Worm (Caenorhabditis elegans): ENCODE results near the gene nhr-133.

Gene nhr-133

DNA sequence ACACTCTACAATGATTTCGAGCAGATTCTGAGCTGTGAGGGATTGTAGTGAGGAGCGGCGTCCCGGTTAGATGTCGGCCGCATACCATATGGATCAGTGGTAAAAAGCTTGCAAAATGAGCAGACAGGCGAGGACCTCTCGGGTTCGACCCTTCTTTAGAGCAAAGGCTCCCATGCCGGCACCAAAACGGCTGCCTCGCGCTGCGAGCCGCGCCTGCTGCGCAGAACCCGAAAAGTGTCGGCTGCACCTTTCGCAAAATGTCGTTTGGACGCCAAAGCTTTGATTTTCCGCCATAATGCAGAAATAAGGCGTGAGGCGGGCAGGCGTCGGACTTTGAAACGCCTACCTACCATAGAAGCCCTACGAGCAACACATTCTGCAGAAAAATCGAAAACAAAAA, 21.5 kb downstream of the nhr-133 start:
- no peak for TF ChIP-seq ztf-1 (GFP tag; conservative IDR thresholded peaks at IDR 0.05)
- no peak for TF ChIP-seq nhr-11 (tag; optimal IDR thresholded peaks at IDR 0.05)
- TF ChIP-seq lin-13 (GFP tag; optimal IDR thresholded peaks at IDR 0.05): no peak
- TF ChIP-seq dmd-4 (tag; optimal IDR thresholded peaks at IDR 0.05): no peak
- TF ChIP-seq zag-1 (tag; optimal IDR thresholded peaks at IDR 0.05): no peak
- TF ChIP-seq sem-4 (tag; optimal IDR thresholded peaks at IDR 0.05): no peak
- no peak for TF ChIP-seq mdl-1 (tag; optimal IDR thresholded peaks at IDR 0.05)
- no peak for TF ChIP-seq blmp-1 (tag; optimal IDR thresholded peaks at IDR 0.05; ENCODE audit: insufficient read depth)
- TF ChIP-seq elt-1 (tag; optimal IDR thresholded peaks at IDR 0.05): no peak
- TF ChIP-seq peb-1 (tag; optimal IDR thresholded peaks at IDR 0.05): no peak
- TF ChIP-seq crh-2 (tag; optimal IDR thresholded peaks at IDR 0.05): no peak
- no peak for TF ChIP-seq R02D3.7 (tag; optimal IDR thresholded peaks at IDR 0.05)
- TF ChIP-seq ceh-16 (tag; optimal IDR thresholded peaks at IDR 0.05): no peak
- TF ChIP-seq nhr-6 (tag; optimal IDR thresholded peaks at IDR 0.05): no peak
- TF ChIP-seq elt-3 (tag; optimal IDR thresholded peaks at IDR 0.05): no peak
- TF ChIP-seq sma-3 (GFP tag; optimal IDR thresholded peaks at IDR 0.05): no peak
- TF ChIP-seq nhr-77 (tag; optimal IDR thresholded peaks at IDR 0.05): no peak
- no peak for TF ChIP-seq lin-11 (tag; optimal IDR thresholded peaks at IDR 0.05)
- TF ChIP-seq gmeb-1 (tag; optimal IDR thresholded peaks at IDR 0.05): no peak

DNA sequence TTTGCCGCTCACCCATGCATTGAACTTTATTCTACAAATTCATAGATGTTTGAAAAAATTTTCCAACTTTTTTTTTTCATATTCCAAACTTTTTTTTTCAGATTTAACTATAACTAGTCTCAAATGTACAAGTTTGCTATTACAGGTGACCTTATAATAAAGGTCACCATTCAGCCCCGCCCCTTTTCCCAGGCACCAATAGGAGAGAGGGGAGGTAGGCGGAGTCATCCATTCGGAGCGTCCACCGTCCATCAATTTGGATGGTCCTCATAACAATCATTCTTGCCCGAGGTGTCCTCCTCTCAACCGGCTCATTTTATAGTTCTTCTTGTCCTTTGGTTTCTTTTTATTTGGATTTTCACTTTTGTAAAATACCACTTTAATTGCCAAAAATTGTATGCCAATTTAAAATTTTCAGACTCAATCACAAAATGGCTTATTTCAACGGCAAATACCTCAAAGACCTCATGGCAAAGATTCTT, 24.0 kb downstream of the nhr-133 start, which contains the start of gene Y5H2B.3:
Gene Y5H2B.3 (plus strand): TSS at position 432 of the 482 bp plus-strand sequence.
- TF ChIP-seq sem-4 (tag; optimal IDR thresholded peaks at IDR 0.05) (no peak), nhr-21 (tag; optimal IDR thresholded peaks at IDR 0.05) (no peak)

DNA sequence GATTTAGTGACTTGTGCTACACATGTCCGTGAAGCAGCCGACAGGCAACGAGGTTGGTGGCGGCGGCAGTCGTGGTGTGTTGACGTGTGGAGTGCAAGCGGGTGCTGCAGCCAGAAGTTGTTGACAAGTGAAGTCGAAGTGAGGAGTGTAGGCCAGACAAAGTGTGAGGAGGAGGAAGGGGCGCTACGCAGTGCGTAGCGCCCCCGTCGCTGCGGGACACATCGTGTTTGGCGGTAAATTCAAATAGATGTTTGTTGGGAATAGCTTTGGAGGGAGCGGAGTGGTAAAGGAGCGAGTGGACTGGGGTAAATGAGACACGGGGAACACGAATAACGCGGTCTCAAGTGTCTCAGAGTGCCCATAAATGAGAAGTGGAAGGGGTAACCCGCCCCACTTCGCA, 26.4 kb downstream of the nhr-133 start:
- TF ChIP-seq dmd-4 (tag; optimal IDR thresholded peaks at IDR 0.05) (no peak), nhr-237 (tag; optimal IDR thresholded peaks at IDR 0.05) (no peak), nhr-23 (tag; optimal IDR thresholded peaks at IDR 0.05) (no peak), sma-9 (GFP tag; optimal IDR thresholded peaks at IDR 0.05) (no peak), sma-9 (tag; optimal IDR thresholded peaks at IDR 0.05) (no peak), nhr-10 (tag; optimal IDR thresholded peaks at IDR 0.05) (no peak), egl-27 (tag; optimal IDR thresholded peaks at IDR 0.05) (no peak), unc-39 (tag; optimal IDR thresholded peaks at IDR 0.05) (no peak)

DNA sequence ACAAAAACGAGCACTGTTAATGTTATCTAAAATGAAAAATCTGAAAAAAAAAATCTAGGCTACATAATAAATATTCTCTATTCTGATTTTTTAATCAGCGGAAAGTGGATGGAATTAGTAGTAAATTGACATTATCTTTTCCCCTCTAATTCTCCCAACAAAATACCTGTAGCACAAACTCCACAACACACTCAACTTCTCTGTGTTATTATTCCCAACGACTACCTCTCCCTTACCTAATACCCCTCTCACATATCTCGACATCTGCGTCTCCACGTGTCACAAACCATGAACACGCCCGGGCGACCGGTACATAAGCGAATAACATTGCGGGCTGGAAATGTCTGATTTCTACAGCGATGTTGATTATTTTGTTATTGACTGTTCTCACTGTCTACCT, 28.8 kb downstream of the nhr-133 start, which contains the start of gene cyp-33C2:
Gene cyp-33C2 (plus strand): TSS at position 327 of the 400 bp plus-strand sequence.
- TF ChIP-seq crh-2 (tag; optimal IDR thresholded peaks at IDR 0.05) (no peak), blmp-1 (tag; optimal IDR thresholded peaks at IDR 0.05; ENCODE audit: insufficient read depth) (no peak)

DNA sequence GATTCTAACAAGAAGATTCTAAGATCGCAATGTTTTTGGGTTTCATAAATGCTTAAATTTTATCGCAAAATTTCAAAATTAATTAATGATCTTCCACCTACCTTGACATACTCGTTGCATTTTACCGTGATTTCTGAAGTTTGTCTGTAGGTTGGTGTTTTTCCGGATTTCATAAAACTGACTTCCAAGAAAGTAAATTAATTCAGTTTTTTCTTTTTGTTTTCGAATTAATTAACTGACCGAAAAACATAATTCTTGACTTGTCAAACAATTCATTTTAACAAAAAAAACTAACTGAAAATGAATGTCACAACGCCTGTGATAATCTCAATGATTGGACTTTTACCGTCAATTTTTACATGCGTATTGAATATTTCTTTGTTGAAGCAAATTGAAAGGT, 30.2 kb downstream of the nhr-133 start, which contains the start of gene srbc-16:
Gene srbc-16 (plus strand): TSS at position 301 of the 400 bp plus-strand sequence.
- TF ChIP-seq lin-11 (tag; optimal IDR thresholded peaks at IDR 0.05) (no peak), nhr-237 (tag; optimal IDR thresholded peaks at IDR 0.05) (no peak), gmeb-1 (tag; optimal IDR thresholded peaks at IDR 0.05) (no peak), sem-4 (tag; optimal IDR thresholded peaks at IDR 0.05) (no peak), aly-2 (tag; optimal IDR thresholded peaks at IDR 0.05) (no peak), nhr-25 (tag; optimal IDR thresholded peaks at IDR 0.05) (no peak), egl-27 (tag; optimal IDR thresholded peaks at IDR 0.05) (no peak)

DNA sequence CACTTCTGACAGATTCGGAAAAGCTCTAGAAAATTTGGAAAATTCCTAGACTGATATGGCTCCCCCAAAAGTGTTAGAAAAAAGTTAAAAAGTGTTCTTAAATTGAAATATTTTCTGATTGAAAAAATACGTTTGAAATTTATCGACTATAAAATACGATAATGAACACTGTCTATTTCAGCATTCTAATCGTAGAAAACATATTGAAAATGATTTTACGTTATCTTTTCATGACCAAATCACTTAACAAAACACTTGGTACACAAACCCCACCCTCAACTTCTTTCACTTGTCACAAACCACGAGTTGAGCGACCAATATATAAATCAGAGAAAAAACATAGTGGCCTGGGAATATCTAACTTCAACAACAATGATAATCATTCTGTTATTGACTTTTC, 32.7 kb downstream of the nhr-133 start, which contains the start of gene cyp-33C1:
Gene cyp-33C1 (plus strand): TSS at position 301 of the 400 bp plus-strand sequence.
- TF ChIP-seq crh-2 (tag; optimal IDR thresholded peaks at IDR 0.05) (no peak), lsy-2 (tag; optimal IDR thresholded peaks at IDR 0.05) (no peak), nhr-21 (tag; optimal IDR thresholded peaks at IDR 0.05) (no peak), ztf-1 (GFP tag; conservative IDR thresholded peaks at IDR 0.05) (no peak), ztf-11 (tag; optimal IDR thresholded peaks at IDR 0.05) (no peak), ztf-4 (tag; optimal IDR thresholded peaks at IDR 0.05) (no peak), blmp-1 (tag; optimal IDR thresholded peaks at IDR 0.05; ENCODE audit: insufficient read depth) (no peak), nhr-10 (tag; optimal IDR thresholded peaks at IDR 0.05) (no peak), nhr-12 (tag; optimal IDR thresholded peaks at IDR 0.05) (no peak), skn-1 (tag; optimal IDR thresholded peaks at IDR 0.05) (no peak), alr-1 (tag; optimal IDR thresholded peaks at IDR 0.05) (no peak), ZK546.5 (tag; optimal IDR thresholded peaks at IDR 0.05) (no peak), aly-2 (tag; optimal IDR thresholded peaks at IDR 0.05) (no peak), ceh-82 (tag; optimal IDR thresholded peaks at IDR 0.05) (no peak), unc-62 (GFP tag; optimal IDR thresholded peaks at IDR 0.05) (no peak), unc-55 (GFP tag; optimal IDR thresholded peaks at IDR 0.05) (no peak), lin-11 (tag; optimal IDR thresholded peaks at IDR 0.05) (no peak), peb-1 (tag; optimal IDR thresholded peaks at IDR 0.05) (no peak)
